Worm (Caenorhabditis elegans) whole organism, mixed stage, embryonic: Measurements from ENCODE around the gene tab-1.

Experiments used
- mep-1 ChIP-seq: fragments of 150-350 bp; optimal IDR thresholded peaks from 2 replicates; lab custom pipeline; 2017; ENCODE audit warnings: missing biosample characterization, missing genetic modification reagents, missing genetic modification characterization, inconsistent platforms
- nhr-76 ChIP-seq: sonication (generic microtip); optimal IDR thresholded peaks from 2 replicates; lab custom pipeline; 2017; ENCODE audit warnings: missing biosample characterization, missing genetic modification characterization

DNA sequence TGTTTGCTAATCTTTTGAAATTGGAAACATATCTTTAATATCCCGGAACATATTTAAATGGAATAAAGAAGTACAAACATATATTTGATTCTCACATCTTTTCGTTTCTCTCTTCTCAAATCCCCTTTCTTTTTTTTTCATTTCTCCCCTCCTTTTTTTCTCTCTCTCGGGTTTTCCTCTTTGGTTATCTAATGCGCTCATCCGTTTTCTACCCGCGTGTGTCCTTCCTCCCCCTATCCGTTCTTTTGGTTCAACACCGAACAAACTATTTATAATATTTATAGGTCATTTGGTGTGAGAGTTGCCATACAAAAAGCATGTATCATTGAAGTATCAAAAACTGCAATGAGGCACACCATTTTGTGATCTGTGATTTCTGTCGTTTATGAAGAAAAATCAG is 20.8 kb downstream of the tab-1 start:
- TF ChIP-seq nhr-76 (no peak), mep-1 (tag; lab: Kevin White, UChicago) (no peak)
